Fruit fly (Drosophila melanogaster) whole organism: ENCODE data around the gene jus.

ENCODE experiments used
- CG8478 ChIP-seq: fragments of >200 bp; optimal IDR thresholded peaks from 2 replicates; lab custom pipeline; 2018; ENCODE audit warnings: inconsistent platforms
- Dll ChIP-seq: fragments of >200 bp; optimal IDR thresholded peaks from 2 replicates; lab custom pipeline; 2017
- EcR ChIP-seq, 2 experiments: fragments of >200 bp; optimal IDR thresholded peaks; 2 replicates each; lab custom pipeline; 2017; ENCODE audit warnings: missing biosample characterization in 2 of 2, missing genetic modification characterization in 2 of 2, missing genetic modification reagents in 2 of 2
- pan ChIP-seq: fragments of >200 bp; optimal IDR thresholded peaks from 2 replicates; lab custom pipeline; 2017
- psq ChIP-seq: fragments of >200 bp; optimal IDR thresholded peaks from 2 replicates; lab custom pipeline; 2017
- usp ChIP-seq: fragments of >200 bp; optimal IDR thresholded peaks from 2 replicates; lab custom pipeline; 2017; ENCODE audit warnings: missing biosample characterization, missing genetic modification characterization, mixed read lengths

Gene jus

DNA sequence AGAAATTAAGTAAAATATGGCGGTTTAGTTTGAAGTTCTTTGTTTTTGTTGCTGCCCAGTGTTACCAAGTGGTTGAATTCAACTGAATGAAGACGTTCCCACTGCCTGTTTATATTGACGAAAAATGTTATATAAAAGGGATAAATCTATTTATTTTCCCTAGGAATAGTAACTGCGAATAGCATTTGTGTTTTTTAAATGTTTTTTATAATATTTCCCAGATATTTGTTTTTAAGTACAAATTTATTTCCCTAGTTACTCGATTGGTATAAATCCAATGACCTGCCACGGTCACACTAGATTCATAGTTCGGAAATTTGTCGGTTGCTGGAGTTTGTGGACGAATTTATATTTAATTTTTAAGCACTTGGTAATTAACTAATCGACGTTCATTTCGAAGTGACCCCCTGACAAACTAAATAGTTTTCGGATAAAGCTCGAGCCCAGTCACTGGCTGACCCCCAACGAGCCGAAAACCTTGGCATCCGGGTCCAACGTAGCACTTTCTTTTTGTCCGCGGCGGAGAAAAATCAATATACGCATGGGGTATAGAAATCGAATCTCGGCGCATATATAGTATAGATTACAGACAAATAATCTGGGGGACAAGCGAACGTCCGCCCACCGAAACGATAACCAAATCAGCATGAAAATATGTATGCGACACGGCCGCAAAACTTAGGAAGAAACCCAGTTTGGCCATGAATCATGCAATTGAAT is 63.7 kb downstream of the jus start, which contains the start of the genes dgt6 and Vha100-1:
dgt6 (minus strand) TSS at position 71 of the 720 bp plus-strand sequence.
Vha100-1 (plus strand) TSS at position 292 of the 720 bp plus-strand sequence.
- no peak for TF ChIP-seq Dll
- no peak for TF ChIP-seq pan
- no peak for TF ChIP-seq psq
- TF ChIP-seq EcR (GFP tag; optimal IDR thresholded peaks at IDR 0.05; lab: Kevin White, UChicago): no peak
- no peak for TF ChIP-seq CG8478 (lab: Kevin White, UChicago)
- no peak for TF ChIP-seq usp

DNA sequence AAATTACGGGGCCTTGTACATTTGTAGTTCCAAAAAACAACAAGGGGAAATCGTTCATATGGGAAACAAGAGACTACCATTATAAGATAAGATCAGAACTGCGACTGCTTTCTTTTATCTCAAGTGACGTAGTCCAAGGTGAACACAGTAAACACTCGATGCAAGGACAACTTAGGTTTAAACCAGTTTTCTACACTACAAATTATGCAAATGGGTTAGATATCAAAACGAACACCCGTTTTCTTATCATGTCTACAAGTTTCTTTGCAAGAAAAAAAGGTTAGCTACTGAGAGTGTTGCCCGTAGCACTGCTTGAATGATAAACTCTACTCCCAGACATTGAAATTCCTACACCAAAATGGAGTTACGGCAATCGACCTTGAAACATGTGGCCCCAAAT is 70.7 kb downstream of the jus start:
- no peak for TF ChIP-seq usp
- TF ChIP-seq psq: no peak
- no peak for TF ChIP-seq EcR (GFP tag; optimal IDR thresholded peaks at IDR 0.05; lab: Kevin White, UChicago)
- no peak for TF ChIP-seq pan
- TF ChIP-seq CG8478 (lab: Kevin White, UChicago): no peak
- no peak for TF ChIP-seq Dll

DNA sequence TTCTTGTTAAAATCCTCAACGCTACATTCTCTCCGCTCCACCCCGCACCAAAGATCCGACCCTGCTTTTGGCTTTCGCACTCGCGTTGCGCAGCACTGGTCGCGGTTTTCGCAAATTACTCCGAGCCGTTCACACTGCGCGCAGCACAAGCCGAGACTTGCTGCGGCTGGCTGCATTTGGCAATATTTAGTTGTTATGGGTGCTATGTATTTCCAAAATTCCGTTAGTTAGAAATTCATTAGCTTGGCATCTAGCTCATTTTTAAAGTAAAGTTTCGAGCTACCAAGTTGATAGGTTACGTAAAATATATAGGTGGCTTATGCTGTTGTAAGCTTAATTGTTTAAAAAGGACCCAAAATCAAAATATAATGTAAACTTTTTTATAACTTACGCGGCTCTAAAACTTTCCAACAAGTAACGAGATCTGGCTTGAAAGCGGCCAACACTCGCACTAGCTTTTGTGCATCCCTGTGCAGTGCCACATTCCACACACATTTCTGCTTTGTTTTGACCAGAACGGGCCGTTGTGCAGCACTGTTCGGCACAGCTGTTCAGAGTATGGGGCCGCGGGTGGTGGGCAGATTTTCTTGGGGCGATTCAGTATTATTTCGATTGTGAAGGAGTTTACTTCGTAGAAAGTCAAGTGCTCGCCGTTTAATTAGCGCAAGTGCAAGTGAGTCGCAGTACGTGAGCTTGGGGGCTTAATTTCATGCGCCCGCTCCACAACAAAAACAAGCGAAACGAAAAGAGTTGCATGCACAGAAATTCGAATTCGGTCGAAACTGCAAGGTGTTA is 71.8 kb downstream of the jus start, which contains the start of the genes yem and Ctl2:
yem (minus strand) TSS at position 63 of the 795 bp plus-strand sequence.
Ctl2 (plus strand) TSS at position 554 of the 795 bp plus-strand sequence.
- TF ChIP-seq Dll (no peak), CG8478 (lab: Kevin White, UChicago) (no peak), pan (no peak), usp (no peak), psq (no peak), EcR (GFP tag; optimal IDR thresholded peaks at IDR 0.05; lab: Kevin White, UChicago) (no peak)
